Fruit fly (Drosophila melanogaster) S2 (cell line): ENCODE data around the gene CG11563.

Experiments
- CG8478 ChIP-seq: fragments of >200 bp; optimal IDR thresholded peaks from 2 replicates; lab custom pipeline; 2018
- CTCF ChIP-seq, 2 experiments: fragments of >200 bp; optimal IDR thresholded peaks; 2 replicates each; lab custom pipeline; 2018

The CG11563 gene

dm6 chr3R:31776583-31777362 is 39.9 kb downstream of the CG11563 start, which contains the start of the genes CG2126 and faf:
Gene CG2126, minus strand, starts transcription at chr3R:31776652.
Gene faf, plus strand, starts transcription at chr3R:31777020.
- TF ChIP-seq CG8478 = no peak
- TF ChIP-seq CTCF (optimal IDR thresholded peaks at IDR 0.05; lab: Kevin White, UChicago) = no peak

- TF ChIP-seq CTCF (optimal IDR thresholded peaks at IDR 0.05; lab: Kevin White, UChicago) (no peak), CG8478 (no peak)
Measured at dm6 chr3R:31777482-31778165, 40.8 kb downstream of the CG11563 start.
